Fruit fly (Drosophila melanogaster) whole organism, prepupa: ENCODE results near the gene mtTFB2.

Source experiments
- Blimp-1 ChIP-seq: fragments of 200-800 bp; sonication (Bioruptor generic); optimal IDR thresholded peaks from 3 replicates; lab custom pipeline; 2017; ENCODE audit warnings: missing biosample characterization, missing genetic modification characterization, mild to moderate bottlenecking, moderate library complexity, missing genetic modification reagents
- CG10631 ChIP-seq: fragments of 200-800 bp; sonication (Bioruptor generic); optimal IDR thresholded peaks from 2 replicates; lab custom pipeline; 2016; ENCODE audit warnings: missing biosample characterization, missing genetic modification characterization
- CG10669 ChIP-seq: fragments of 200-800 bp; sonication (Bioruptor generic); optimal IDR thresholded peaks from 3 replicates; lab custom pipeline; 2018; ENCODE audit warnings: missing biosample characterization, mild to moderate bottlenecking, missing genetic modification characterization, moderate library complexity
- CG11294 ChIP-seq: fragments of 200-800 bp; sonication (Bioruptor generic); IDR thresholded peaks from 2 replicates; pipeline ENCODE4 v1.3.6; 2022; ENCODE audit warnings: missing biosample characterization, missing genetic modification characterization
- CG11762 ChIP-seq: fragments of 200-800 bp; sonication (Bioruptor generic); optimal IDR thresholded peaks from 3 replicates; lab custom pipeline; 2016; ENCODE audit warnings: missing biosample characterization, missing genetic modification characterization; ENCODE audit not compliant: insufficient read depth
- CG11902 ChIP-seq: fragments of 200-800 bp; sonication (Bioruptor generic); optimal IDR thresholded peaks from 3 replicates; lab custom pipeline; 2016; ENCODE audit warnings: missing biosample characterization, missing genetic modification characterization
- CG15336 ChIP-seq: fragments of 200-800 bp; sonication (Bioruptor generic); IDR thresholded peaks from 2 replicates; pipeline ENCODE4 v1.3.6; 2022; ENCODE audit warnings: missing biosample characterization, missing genetic modification characterization
- CG1621 ChIP-seq: fragments of 200-800 bp; sonication (Bioruptor generic); optimal IDR thresholded peaks from 3 replicates; lab custom pipeline; 2018; ENCODE audit warnings: missing biosample characterization, mild to moderate bottlenecking, missing genetic modification characterization
- CG3032 ChIP-seq: fragments of 200-800 bp; optimal IDR thresholded peaks from 2 replicates; lab custom pipeline; 2019; ENCODE audit warnings: missing biosample characterization, mild to moderate bottlenecking, missing genetic modification characterization, moderate library complexity
- CG31627 ChIP-seq: fragments of 200-800 bp; sonication (Bioruptor generic); optimal IDR thresholded peaks from 3 replicates; lab custom pipeline; 2016; ENCODE audit warnings: missing biosample characterization, missing genetic modification characterization
- CG32006 ChIP-seq: fragments of 200-800 bp; sonication (Bioruptor generic); optimal IDR thresholded peaks from 3 replicates; lab custom pipeline; 2017; ENCODE audit warnings: missing biosample characterization, mild to moderate bottlenecking, missing genetic modification characterization
- CG3919 ChIP-seq: fragments of 200-800 bp; sonication (Bioruptor generic); optimal IDR thresholded peaks from 3 replicates; lab custom pipeline; 2016; ENCODE audit warnings: missing biosample characterization, missing genetic modification characterization
- CG6163 ChIP-seq: fragments of 200-800 bp; sonication (Bioruptor generic); IDR thresholded peaks from 3 replicates; pipeline ENCODE4 v1.3.6; 2022; ENCODE audit warnings: missing biosample characterization, missing genetic modification characterization
- CG6276 ChIP-seq: fragments of 200-800 bp; sonication (Bioruptor generic); optimal IDR thresholded peaks from 2 replicates; lab custom pipeline; 2017; ENCODE audit warnings: missing biosample characterization, mild to moderate bottlenecking, missing genetic modification characterization
- CG6792 ChIP-seq: fragments of 200-800 bp; sonication (Bioruptor generic); optimal IDR thresholded peaks from 3 replicates; lab custom pipeline; 2016; ENCODE audit warnings: missing biosample characterization, missing genetic modification characterization
- CG6808 ChIP-seq: fragments of 200-800 bp; sonication (Bioruptor generic); optimal IDR thresholded peaks from 3 replicates; lab custom pipeline; 2017; ENCODE audit warnings: missing biosample characterization, missing genetic modification characterization, mild to moderate bottlenecking, moderate library complexity, missing genetic modification reagents
- CG6854 ChIP-seq: fragments of 200-800 bp; sonication (Bioruptor generic); optimal IDR thresholded peaks from 2 replicates; lab custom pipeline; 2017; ENCODE audit warnings: missing biosample characterization, mild to moderate bottlenecking, missing genetic modification characterization
- CG8119 ChIP-seq: fragments of 200-800 bp; sonication (Bioruptor generic); IDR thresholded peaks from 3 replicates; pipeline ENCODE4 v1.3.6; 2022; ENCODE audit warnings: missing biosample characterization, missing genetic modification characterization
- CG9139 ChIP-seq: fragments of 200-800 bp; sonication (Bioruptor generic); optimal IDR thresholded peaks from 3 replicates; lab custom pipeline; 2017; ENCODE audit warnings: missing biosample characterization, mild to moderate bottlenecking, missing genetic modification characterization
- Eip75B ChIP-seq: fragments of 200-800 bp; sonication (Bioruptor generic); optimal IDR thresholded peaks from 3 replicates; lab custom pipeline; 2016; ENCODE audit warnings: missing biosample characterization, missing genetic modification characterization
- Eip78C ChIP-seq: fragments of 200-800 bp; sonication (Bioruptor generic); peaks from one replicate; lab custom pipeline; 2016; ENCODE audit warnings: missing biosample characterization, missing genetic modification characterization
- Eip93F ChIP-seq: fragments of 200-800 bp; sonication (Bioruptor generic); optimal IDR thresholded peaks from 2 replicates; lab custom pipeline; 2016; ENCODE audit warnings: missing biosample characterization, mild to moderate bottlenecking, missing genetic modification characterization
- Ets21C ChIP-seq: fragments of 200-800 bp; sonication (Bioruptor generic); optimal IDR thresholded peaks from 3 replicates; lab custom pipeline; 2016; ENCODE audit warnings: missing biosample characterization, missing genetic modification characterization
- Ets96B ChIP-seq: fragments of 200-800 bp; optimal IDR thresholded peaks from 2 replicates; lab custom pipeline; 2019; ENCODE audit warnings: missing biosample characterization, mild to moderate bottlenecking, missing genetic modification characterization, moderate library complexity
- Gug ChIP-seq: fragments of 200-800 bp; sonication (Bioruptor generic); IDR thresholded peaks from 2 replicates; pipeline ENCODE4 v1.3.6; 2022; ENCODE audit warnings: missing biosample characterization, missing genetic modification characterization
- Hr38 ChIP-seq: sonication (Bioruptor generic); optimal IDR thresholded peaks from 2 replicates; lab custom pipeline; 2016; ENCODE audit warnings: missing biosample characterization, missing genetic modification characterization
- Hr39 ChIP-seq: fragments of 200-800 bp; sonication (Bioruptor generic); optimal IDR thresholded peaks from 2 replicates; lab custom pipeline; 2016; ENCODE audit warnings: missing biosample characterization, missing genetic modification characterization
- Lpt ChIP-seq: fragments of 200-800 bp; sonication (Bioruptor generic); optimal IDR thresholded peaks from 3 replicates; lab custom pipeline; 2016; ENCODE audit warnings: missing biosample characterization, missing genetic modification characterization
- OdsH ChIP-seq: fragments of 200-800 bp; sonication (Bioruptor generic); optimal IDR thresholded peaks from 3 replicates; lab custom pipeline; 2016; ENCODE audit warnings: missing biosample characterization, missing genetic modification characterization
- Smox ChIP-seq: fragments of 200-800 bp; sonication (Bioruptor generic); optimal IDR thresholded peaks from 3 replicates; lab custom pipeline; 2016; ENCODE audit warnings: missing biosample characterization, missing genetic modification characterization
- Sox102F ChIP-seq: fragments of 200-800 bp; sonication (Bioruptor generic); optimal IDR thresholded peaks from 2 replicates; lab custom pipeline; 2016; ENCODE audit warnings: missing biosample characterization, mild to moderate bottlenecking, missing genetic modification characterization
- achi ChIP-seq: fragments of 200-800 bp; sonication (Bioruptor generic); optimal IDR thresholded peaks from 3 replicates; lab custom pipeline; 2016; ENCODE audit warnings: missing biosample characterization, missing genetic modification characterization
- acj6 ChIP-seq: fragments of 200-800 bp; sonication (Bioruptor generic); optimal IDR thresholded peaks from 3 replicates; lab custom pipeline; 2016; ENCODE audit warnings: missing biosample characterization, missing genetic modification characterization
- cyc ChIP-seq: fragments of 200-800 bp; sonication (Bioruptor generic); optimal IDR thresholded peaks from 3 replicates; lab custom pipeline; 2016; ENCODE audit warnings: missing biosample characterization, missing genetic modification characterization
- dsx ChIP-seq: fragments of 200-800 bp; optimal IDR thresholded peaks from 3 replicates; lab custom pipeline; 2019; ENCODE audit warnings: missing biosample characterization, mild to moderate bottlenecking, missing genetic modification characterization, moderate library complexity; ENCODE audit not compliant: poor library complexity, severe bottlenecking
- esn ChIP-seq: fragments of 200-800 bp; sonication (Bioruptor generic); optimal IDR thresholded peaks from 2 replicates; lab custom pipeline; 2016; ENCODE audit warnings: missing biosample characterization, mild to moderate bottlenecking, missing genetic modification characterization, moderate library complexity
- fd59A ChIP-seq: fragments of 200-800 bp; sonication (Bioruptor generic); optimal IDR thresholded peaks from 2 replicates; lab custom pipeline; 2017; ENCODE audit warnings: missing biosample characterization, mild to moderate bottlenecking, missing genetic modification characterization, missing genetic modification reagents
- fd85E ChIP-seq: fragments of 200-800 bp; sonication (Bioruptor generic); optimal IDR thresholded peaks from 3 replicates; lab custom pipeline; 2016; ENCODE audit warnings: missing biosample characterization, missing genetic modification characterization
- fkh ChIP-seq: fragments of 200-800 bp; sonication (Bioruptor generic); optimal IDR thresholded peaks from 3 replicates; lab custom pipeline; 2017; ENCODE audit warnings: missing biosample characterization, mild to moderate bottlenecking, missing genetic modification characterization, moderate library complexity
- lz ChIP-seq: fragments of 200-800 bp; sonication (Bioruptor generic); optimal IDR thresholded peaks from 3 replicates; lab custom pipeline; 2016; ENCODE audit warnings: missing biosample characterization, missing genetic modification characterization
- net ChIP-seq: fragments of 200-800 bp; sonication (Bioruptor generic); optimal IDR thresholded peaks from 3 replicates; lab custom pipeline; 2016; ENCODE audit warnings: missing biosample characterization, missing genetic modification characterization
- pdm3 ChIP-seq: fragments of 200-800 bp; sonication (Bioruptor generic); optimal IDR thresholded peaks from 3 replicates; lab custom pipeline; 2016; ENCODE audit warnings: missing biosample characterization, missing genetic modification characterization
- svp ChIP-seq: fragments of 200-800 bp; sonication (Bioruptor generic); peaks from one replicate; lab custom pipeline; 2016; ENCODE audit warnings: missing biosample characterization, missing genetic modification characterization
- topi ChIP-seq: fragments of 200-800 bp; sonication (Bioruptor generic); optimal IDR thresholded peaks from 3 replicates; lab custom pipeline; 2016; ENCODE audit warnings: missing biosample characterization, missing genetic modification characterization
- vri ChIP-seq: fragments of 200-800 bp; sonication (Bioruptor generic); optimal IDR thresholded peaks from 3 replicates; lab custom pipeline; 2016; ENCODE audit warnings: missing biosample characterization, mild to moderate bottlenecking, missing genetic modification characterization

Gene mtTFB2

dm6 chr3R:10082549-10083075 lies 37.2 kb downstream of the mtTFB2 start (continued):
- TF ChIP-seq net (GFP tag; lab: Kevin White, UChicago): peak; percentile 63
- peak; percentile 63 for TF ChIP-seq Ets21C
- peak; percentile 77 for TF ChIP-seq lz
- peak; percentile 85 for TF ChIP-seq cyc (GFP tag; lab: Kevin White, UChicago)
- TF ChIP-seq CG6276 (GFP tag; lab: Kevin White, UChicago): peak; percentile 25
- TF ChIP-seq esn (GFP tag; lab: Kevin White, UChicago): peak; percentile 86
- peak; percentile 93 for TF ChIP-seq CG10669 (GFP tag; lab: Kevin White, UChicago)
- peak; percentile 66 for TF ChIP-seq CG32006 (GFP tag; lab: Kevin White, UChicago)
- TF ChIP-seq Sox102F (GFP tag; lab: Kevin White, UChicago): peak; percentile 63
- peak; percentile 46 for TF ChIP-seq Lpt (GFP tag; lab: Kevin White, UChicago)
- TF ChIP-seq Ets96B: peak; percentile 93
- peak; percentile 87 for TF ChIP-seq pdm3 (GFP tag; lab: Kevin White, UChicago)
- TF ChIP-seq Hr38: no peak

dm6 chr3R:10083077-10083476 lies 37.7 kb downstream of the mtTFB2 start:
- TF ChIP-seq Eip78C (GFP tag; lab: Kevin White, UChicago) (peak; percentile 56), vri (GFP tag; lab: Kevin White, UChicago) (peak; percentile 37), topi (GFP tag; lab: Kevin White, UChicago) (no peak)
- TF ChIP-seq, all 60 proteins: peak for 2

- no peak for TF ChIP-seq CG11762
- no peak for TF ChIP-seq CG31627 (GFP tag; lab: Kevin White, UChicago)
- no peak for TF ChIP-seq acj6
- no peak for TF ChIP-seq pdm3 (GFP tag; lab: Kevin White, UChicago)
- TF ChIP-seq topi (GFP tag; lab: Kevin White, UChicago): no peak
- TF ChIP-seq Blimp-1 (GFP tag; lab: Kevin White, UChicago): peak; percentile 30
- TF ChIP-seq dsx (GFP tag; lab: Kevin White, UChicago): peak; percentile 62
- TF ChIP-seq CG3919 (GFP tag; lab: Kevin White, UChicago): no peak
- no peak for TF ChIP-seq CG8119
- TF ChIP-seq CG11902: no peak
- TF ChIP-seq svp (GFP tag; lab: Kevin White, UChicago): no peak
- peak; percentile 14 for TF ChIP-seq CG3032
- TF ChIP-seq CG10669 (GFP tag; lab: Kevin White, UChicago): no peak
- no peak for TF ChIP-seq CG6854 (GFP tag; lab: Kevin White, UChicago)
- no peak for TF ChIP-seq CG6276 (GFP tag; lab: Kevin White, UChicago)
- TF ChIP-seq Hr39: no peak
- no peak for TF ChIP-seq Gug (GFP tag; lab: Robert Waterston, UW)
- peak; percentile 13 for TF ChIP-seq Eip93F
- TF ChIP-seq OdsH (GFP tag; lab: Kevin White, UChicago): no peak
- TF ChIP-seq Eip78C (GFP tag; lab: Kevin White, UChicago): no peak
- TF ChIP-seq Hr38: no peak
- no peak for TF ChIP-seq CG9139 (GFP tag; lab: Kevin White, UChicago)
- no peak for TF ChIP-seq CG10631 (GFP tag; lab: Kevin White, UChicago)
- TF ChIP-seq CG6792 (GFP tag; lab: Kevin White, UChicago): no peak
- TF ChIP-seq CG15336: no peak
- TF ChIP-seq Eip75B (GFP tag; lab: Kevin White, UChicago): peak; percentile 50
- peak; percentile 52; the same call in 2 of the 3 replicates for TF ChIP-seq CG6163
- TF ChIP-seq Lpt (GFP tag; lab: Kevin White, UChicago): no peak
- no peak for TF ChIP-seq fd85E (GFP tag; lab: Kevin White, UChicago)
- no peak for TF ChIP-seq CG1621 (tag; lab: Kevin White, UChicago)
- TF ChIP-seq Ets21C: no peak
- peak; percentile 12 for TF ChIP-seq Ets96B
- TF ChIP-seq Smox (GFP tag; lab: Kevin White, UChicago): no peak
- no peak for TF ChIP-seq CG32006 (GFP tag; lab: Kevin White, UChicago)
- TF ChIP-seq vri (GFP tag; lab: Kevin White, UChicago): peak; percentile 61
- TF ChIP-seq fkh: no peak
- no peak for TF ChIP-seq fd59A (GFP tag; lab: Kevin White, UChicago)
- no peak for TF ChIP-seq achi (GFP tag; lab: Kevin White, UChicago)
- TF ChIP-seq net (GFP tag; lab: Kevin White, UChicago): no peak
- no peak for TF ChIP-seq CG11294 (GFP tag; lab: Robert Waterston, UW)
- no peak for TF ChIP-seq lz
- no peak for TF ChIP-seq esn (GFP tag; lab: Kevin White, UChicago)
- no peak for TF ChIP-seq CG6808 (GFP tag; lab: Kevin White, UChicago)
Observed at dm6 chr3R:10084179-10084647, 38.8 kb downstream of the mtTFB2 start.
